Fruit fly (Drosophila melanogaster): ENCODE results near the gene Cog8.

Gene Cog8

dm6 chr2L:11447641-11448040, 51.1 kb downstream of the Cog8 start:
- TF ChIP-seq pad (GFP tag; optimal IDR thresholded peaks at IDR 0.05) (peak; percentile 97), kay (GFP tag; ENCODE audit: borderline replicate concordance) (no peak)
